Worm (Caenorhabditis elegans) whole organism, late embryonic: ENCODE data around the gene Y11D7A.19.

Source experiments
- Y22D7AL.16 ChIP-seq: sonication (generic microtip); optimal IDR thresholded peaks from 2 replicates; lab custom pipeline; 2016; ENCODE audit warnings: missing genetic modification characterization, missing compliant biosample characterization
- ceh-14 ChIP-seq: sonication (generic microtip); optimal IDR thresholded peaks from 2 replicates; lab custom pipeline; 2016; ENCODE audit warnings: missing genotype, missing genetic modification characterization, missing compliant biosample characterization
- ceh-19 ChIP-seq: fragments of 200-800 bp; sonication (Bioruptor generic); optimal IDR thresholded peaks from 2 replicates; lab custom pipeline; 2018; ENCODE audit warnings: mild to moderate bottlenecking, missing genetic modification characterization, missing compliant biosample characterization
- ceh-2 ChIP-seq: sonication (generic microtip); optimal IDR thresholded peaks from 2 replicates; lab custom pipeline; 2016; ENCODE audit warnings: missing genotype, missing genetic modification characterization, missing compliant biosample characterization
- ceh-24 ChIP-seq: sonication (generic microtip); optimal IDR thresholded peaks from 2 replicates; lab custom pipeline; 2016; ENCODE audit warnings: mild to moderate bottlenecking, missing genetic modification characterization, missing compliant biosample characterization
- elt-2 ChIP-seq: sonication (generic microtip); optimal IDR thresholded peaks from 2 replicates; lab custom pipeline; 2016; ENCODE audit warnings: missing genetic modification reagents, missing genetic modification characterization, missing compliant biosample characterization
- fkh-6 ChIP-seq: sonication (generic microtip); optimal IDR thresholded peaks from 2 replicates; lab custom pipeline; 2016; ENCODE audit warnings: missing genetic modification characterization, missing compliant biosample characterization
- lin-11 ChIP-seq: fragments of 200-800 bp; sonication (Bioruptor generic); optimal IDR thresholded peaks from 2 replicates; lab custom pipeline; 2018; ENCODE audit warnings: mild to moderate bottlenecking, missing genetic modification characterization, missing compliant biosample characterization
- madf-2 ChIP-seq: sonication (generic microtip); optimal IDR thresholded peaks from 2 replicates; lab custom pipeline; 2017; ENCODE audit warnings: missing genetic modification characterization, missing compliant biosample characterization
- nfya-1 ChIP-seq: sonication (generic microtip); optimal IDR thresholded peaks from 2 replicates; lab custom pipeline; 2017; ENCODE audit warnings: missing genetic modification characterization, mild to moderate bottlenecking, missing compliant biosample characterization, antibody characterized with exemption, moderate library complexity
- unc-55 ChIP-seq: sonication (generic microtip); optimal IDR thresholded peaks from 2 replicates; lab custom pipeline; 2017; ENCODE audit warnings: missing biosample characterization, missing genetic modification reagents, missing genetic modification characterization

- TF ChIP-seq ceh-14 (tag; lab: Kevin White, UChicago) (no peak), ceh-2 (no peak), elt-2 (tag; lab: Kevin White, UChicago) (no peak), ceh-24 (tag; lab: Kevin White, UChicago) (no peak), madf-2 (tag; lab: Kevin White, UChicago) (no peak), nfya-1 (no peak), fkh-6 (tag; lab: Kevin White, UChicago) (no peak), unc-55 (no peak), Y22D7AL.16 (tag; lab: Kevin White, UChicago) (no peak), ceh-19 (no peak), lin-11 (tag; lab: Kevin White, UChicago) (no peak)
These were observed 3.4 kb upstream of the Y11D7A.19 start, which contains the start of gene flh-3 for ce11 chrIV:9269796-9270195.
